Fruit fly (Drosophila melanogaster): ENCODE results near the gene Phlpp.

Phlpp gene

dm6 chr2L:19051534-19052100, 7.3 kb upstream of the Phlpp start, which contains the start of gene Rpn3 (continued):
- TF ChIP-seq CG7987 (GFP tag; optimal IDR thresholded peaks at IDR 0.05) = peak; percentile 15
- TF ChIP-seq CG10274 (GFP tag; optimal IDR thresholded peaks at IDR 0.05) = peak; percentile 7
- peak; percentile 88 for TF ChIP-seq CG9932 (GFP tag; IDR thresholded peaks at IDR 0.05)
- TF ChIP-seq CG17186 (GFP tag; optimal IDR thresholded peaks at IDR 0.05) = peak; percentile 18
- peak; percentile 20; the same call in 1 of the 3 replicates for TF ChIP-seq Mrtf (GFP tag; IDR thresholded peaks at IDR 0.05)
- peak; percentile 75 for TF ChIP-seq Scr (GFP tag; IDR thresholded peaks at IDR 0.05; ENCODE audit: partially characterized antibody)
- peak; percentile 55; the same call in 1 of the 2 replicates for TF ChIP-seq gsb (GFP tag; IDR thresholded peaks at IDR 0.05)
- TF ChIP-seq ranshi (GFP tag; IDR thresholded peaks at IDR 0.05) = peak; percentile 86
- TF ChIP-seq CG8290 (GFP tag; optimal IDR thresholded peaks at IDR 0.05) = peak; percentile 77
- TF ChIP-seq CG8290 (tag; optimal IDR thresholded peaks at IDR 0.05) = no peak
- peak; percentile 85 for TF ChIP-seq CG5953 (GFP tag; IDR thresholded peaks at IDR 0.05)
- peak; percentile 22 for TF ChIP-seq nom (GFP tag; optimal IDR thresholded peaks at IDR 0.05)
- peak; percentile 84 for TF ChIP-seq CG10366 (GFP tag; IDR thresholded peaks at IDR 0.05)
- TF ChIP-seq wek (GFP tag; optimal IDR thresholded peaks at IDR 0.05) = peak; percentile 56
- TF ChIP-seq pzg (GFP tag; optimal IDR thresholded peaks at IDR 0.05) = peak; percentile 53
- no peak for TF ChIP-seq CG6254 (GFP tag; optimal IDR thresholded peaks at IDR 0.05)
- TF ChIP-seq kni (GFP tag; optimal IDR thresholded peaks at IDR 0.05) = no peak
- TF ChIP-seq eve (GFP tag; optimal IDR thresholded peaks at IDR 0.05) = no peak
- TF ChIP-seq D (optimal IDR thresholded peaks at IDR 0.05) = no peak
- TF ChIP-seq D (GFP tag; optimal IDR thresholded peaks at IDR 0.05) = peak; percentile 55
- peak; percentile 86 for TF ChIP-seq HmgZ (tag; optimal IDR thresholded peaks at IDR 0.05)
- peak; percentile 74 for TF ChIP-seq Dll (GFP tag; IDR thresholded peaks at IDR 0.05; ENCODE audit: partially characterized antibody)
- TF ChIP-seq CG12299 (tag; optimal IDR thresholded peaks at IDR 0.05) = peak; percentile 68
- TF ChIP-seq Med (GFP tag) = peak; percentile 96
- TF ChIP-seq CG11723 (GFP tag; optimal IDR thresholded peaks at IDR 0.05) = peak; percentile 48
- no peak for TF ChIP-seq Jarid2 (GFP tag; optimal IDR thresholded peaks at IDR 0.05)
- peak; percentile 66; the same call in 1 of the 2 replicates for TF ChIP-seq rib (GFP tag; IDR thresholded peaks at IDR 0.05)
- peak; percentile 91 for TF ChIP-seq lilli (GFP tag; optimal IDR thresholded peaks at IDR 0.05)
- TF ChIP-seq Camta (GFP tag; optimal IDR thresholded peaks at IDR 0.05) = peak; percentile 74
- no peak for TF ChIP-seq CG7745 (tag; optimal IDR thresholded peaks at IDR 0.05)
- peak; percentile 54 for TF ChIP-seq CG17802 (tag; optimal IDR thresholded peaks at IDR 0.05)
- peak; percentile 55 for TF ChIP-seq eyg (GFP tag; optimal IDR thresholded peaks at IDR 0.05)
- peak; percentile 86 for TF ChIP-seq Rfx (GFP tag; IDR thresholded peaks at IDR 0.05)
- TF ChIP-seq MBD-R2 (GFP tag; IDR thresholded peaks at IDR 0.05) = peak; percentile 73
- TF ChIP-seq Myb (GFP tag; optimal IDR thresholded peaks at IDR 0.05) = peak; percentile 73
- TF ChIP-seq trh (GFP tag; optimal IDR thresholded peaks at IDR 0.05) = peak; percentile 71
- peak; percentile 88 for TF ChIP-seq CHES-1-like (GFP tag; optimal IDR thresholded peaks at IDR 0.05)
- TF ChIP-seq cas (GFP tag; IDR thresholded peaks at IDR 0.05) = peak; percentile 69
- TF ChIP-seq CG42726 (GFP tag; IDR thresholded peaks at IDR 0.05; ENCODE audit: partially characterized antibody) = no peak
- peak; percentile 63 for TF ChIP-seq CG12219 (GFP tag; optimal IDR thresholded peaks at IDR 0.05)
- no peak for TF ChIP-seq pan (optimal IDR thresholded peaks at IDR 0.05)
- peak in 1 of 2 experiments; percentile 92 for TF ChIP-seq pan (GFP tag; optimal IDR thresholded peaks at IDR 0.05 in 1 of 2, IDR thresholded peaks at IDR 0.05 in 1 of 2)
- peak; percentile 55 for TF ChIP-seq CG30020 (tag; optimal IDR thresholded peaks at IDR 0.05)
- TF ChIP-seq CG15514 (GFP tag; optimal IDR thresholded peaks at IDR 0.05) = peak; percentile 67
- TF ChIP-seq CG18599 (GFP tag; optimal IDR thresholded peaks at IDR 0.05) = peak; percentile 81
- peak in 1 of 2 experiments; percentile 26 for TF ChIP-seq crp (GFP tag; optimal IDR thresholded peaks at IDR 0.05)
- TF ChIP-seq gro (GFP tag; optimal IDR thresholded peaks at IDR 0.05) = peak; percentile 47
- TF ChIP-seq CG4424 (GFP tag; optimal IDR thresholded peaks at IDR 0.05) = peak; percentile 90
- peak; percentile 76 to 88 for TF ChIP-seq Pdp1 (GFP tag; optimal IDR thresholded peaks at IDR 0.05)
- TF ChIP-seq Tbp (GFP tag; optimal IDR thresholded peaks at IDR 0.05) = no peak

All from whole organism, embryonic.